Worm (Caenorhabditis elegans): ENCODE measurements around the gene srh-241.

Gene srh-241

ce11 chrV:2849071-2849470 lies 20.3 kb downstream of the srh-241 start, which contains the start of gene ugt-53:
Gene ugt-53, plus strand, starts transcription at chrV:2849343.
- no peak for TF ChIP-seq W03F9.2 (tag; optimal IDR thresholded peaks at IDR 0.05)
- no peak for TF ChIP-seq him-1 (tag; optimal IDR thresholded peaks at IDR 0.05)
- no peak for TF ChIP-seq dao-5 (tag; optimal IDR thresholded peaks at IDR 0.05)

- TF ChIP-seq him-1 (tag; optimal IDR thresholded peaks at IDR 0.05), result no peak
- no peak for TF ChIP-seq W03F9.2 (tag; optimal IDR thresholded peaks at IDR 0.05)
- no peak for TF ChIP-seq dao-5 (tag; optimal IDR thresholded peaks at IDR 0.05)
Measured at ce11 chrV:2848290-2848937, 21.0 kb downstream of the srh-241 start, which contains the start of gene srj-49. Gene srj-49, minus strand, starts transcription at chrV:2848340.

- TF ChIP-seq dao-5 (tag; optimal IDR thresholded peaks at IDR 0.05) (no peak), him-1 (tag; optimal IDR thresholded peaks at IDR 0.05) (no peak), W03F9.2 (tag; optimal IDR thresholded peaks at IDR 0.05) (no peak)
Measured at ce11 chrV:2845771-2846170, 23.6 kb downstream of the srh-241 start, which contains the start of gene srj-44. Gene srj-44, minus strand, starts transcription at chrV:2845871.

ce11 chrV:2836501-2836900 lies 32.9 kb downstream of the srh-241 start, which contains the start of gene srj-45:
Gene srj-45, minus strand, starts transcription at chrV:2836601.
- no peak for TF ChIP-seq dao-5 (tag; optimal IDR thresholded peaks at IDR 0.05)
- no peak for TF ChIP-seq him-1 (tag; optimal IDR thresholded peaks at IDR 0.05)
- no peak for TF ChIP-seq W03F9.2 (tag; optimal IDR thresholded peaks at IDR 0.05)

ce11 chrV:2832666-2833065 lies 36.7 kb downstream of the srh-241 start, which contains the start of gene srj-50:
Gene srj-50, plus strand, starts transcription at chrV:2832966.
- no peak for TF ChIP-seq him-1 (tag; optimal IDR thresholded peaks at IDR 0.05)
- no peak for TF ChIP-seq W03F9.2 (tag; optimal IDR thresholded peaks at IDR 0.05)
- TF ChIP-seq dao-5 (tag; optimal IDR thresholded peaks at IDR 0.05), result no peak

ce11 chrV:2830817-2831216 lies 38.6 kb downstream of the srh-241 start, which contains the start of gene srw-2:
Gene srw-2, plus strand, starts transcription at chrV:2830878.
- TF ChIP-seq W03F9.2 (tag; optimal IDR thresholded peaks at IDR 0.05), result no peak
- no peak for TF ChIP-seq him-1 (tag; optimal IDR thresholded peaks at IDR 0.05)
- no peak for TF ChIP-seq dao-5 (tag; optimal IDR thresholded peaks at IDR 0.05)

- TF ChIP-seq dao-5 (tag; optimal IDR thresholded peaks at IDR 0.05), result no peak
- TF ChIP-seq him-1 (tag; optimal IDR thresholded peaks at IDR 0.05), result no peak
- no peak for TF ChIP-seq W03F9.2 (tag; optimal IDR thresholded peaks at IDR 0.05)
Measured at ce11 chrV:2826815-2827214, 42.6 kb downstream of the srh-241 start, which contains the start of gene T03D3.5. Gene T03D3.5, minus strand, starts transcription at chrV:2826835.

- TF ChIP-seq him-1 (tag; optimal IDR thresholded peaks at IDR 0.05) (no peak), dao-5 (tag; optimal IDR thresholded peaks at IDR 0.05) (no peak), W03F9.2 (tag; optimal IDR thresholded peaks at IDR 0.05) (no peak)
Measured at ce11 chrV:2825978-2826377, 43.4 kb downstream of the srh-241 start.

- TF ChIP-seq W03F9.2 (tag; optimal IDR thresholded peaks at IDR 0.05) (no peak), him-1 (tag; optimal IDR thresholded peaks at IDR 0.05) (no peak), dao-5 (tag; optimal IDR thresholded peaks at IDR 0.05) (no peak)
Measured at ce11 chrV:2821618-2822272, 47.7 kb downstream of the srh-241 start, which contains the start of gene srh-36. Gene srh-36, minus strand, starts transcription at chrV:2821668.

- TF ChIP-seq dao-5 (tag; optimal IDR thresholded peaks at IDR 0.05) (no peak), him-1 (tag; optimal IDR thresholded peaks at IDR 0.05) (no peak), W03F9.2 (tag; optimal IDR thresholded peaks at IDR 0.05) (no peak)
Measured at ce11 chrV:2818117-2818516, 51.3 kb downstream of the srh-241 start, which contains the start of gene srt-34. Gene srt-34, minus strand, starts transcription at chrV:2818217.

All from whole organism, L4/young adult.